Fruit fly (Drosophila melanogaster) whole organism, embryonic: ENCODE results near the gene HDAC4.

Experiments used
- Abd-B ChIP-seq: fragments of 200-800 bp; sonication (Bioruptor generic); optimal IDR thresholded peaks from 2 replicates; lab custom pipeline; 2018; ENCODE audit warnings: missing biosample characterization, mild to moderate bottlenecking, missing genetic modification characterization, moderate library complexity
- Antp ChIP-seq: fragments of 200-800 bp; sonication (Bioruptor generic); optimal IDR thresholded peaks from 3 replicates; lab custom pipeline; 2016; ENCODE audit warnings: missing biosample characterization, missing genetic modification characterization
- CG1024 ChIP-seq: fragments of 200-800 bp; sonication (Bioruptor generic); IDR thresholded peaks from 2 replicates; pipeline ENCODE4 v1.3.6; 2022; ENCODE audit warnings: missing biosample characterization, missing genetic modification characterization
- CG10979 ChIP-seq: fragments of 200-800 bp; sonication (Bioruptor generic); optimal IDR thresholded peaks from 2 replicates; lab custom pipeline; 2018; ENCODE audit warnings: missing biosample characterization, mild to moderate bottlenecking, missing genetic modification characterization, moderate library complexity
- CG13894 ChIP-seq: fragments of 200-800 bp; sonication (Bioruptor generic); optimal IDR thresholded peaks from 3 replicates; lab custom pipeline; 2018; ENCODE audit warnings: missing biosample characterization, mild to moderate bottlenecking, missing genetic modification characterization, moderate library complexity
- CG14667 ChIP-seq: fragments of 200-800 bp; sonication (Bioruptor generic); IDR thresholded peaks from 2 replicates; pipeline ENCODE4 v1.3.6; 2022; ENCODE audit warnings: missing biosample characterization, missing genetic modification characterization
- CG1529 ChIP-seq: fragments of 200-800 bp; sonication (Bioruptor generic); optimal IDR thresholded peaks from 3 replicates; lab custom pipeline; 2018; ENCODE audit warnings: missing biosample characterization, missing genetic modification characterization
- CG15696 ChIP-seq: fragments of 200-800 bp; sonication (Bioruptor generic); optimal IDR thresholded peaks from 2 replicates; lab custom pipeline; 2019; ENCODE audit warnings: missing biosample characterization, mild to moderate bottlenecking, missing genetic modification characterization, moderate library complexity
- CG17328 ChIP-seq: fragments of 200-800 bp; sonication (Bioruptor generic); IDR thresholded peaks from 2 replicates; pipeline ENCODE4 v1.3.6; 2022; ENCODE audit warnings: missing biosample characterization, missing genetic modification characterization
- CG18619 ChIP-seq: fragments of 200-800 bp; sonication (Bioruptor generic); optimal IDR thresholded peaks from 3 replicates; lab custom pipeline; 2017; ENCODE audit warnings: missing biosample characterization, mild to moderate bottlenecking, missing genetic modification characterization
- CG2889 ChIP-seq: fragments of 200-800 bp; sonication (Bioruptor generic); IDR thresholded peaks from 3 replicates; pipeline ENCODE4 v1.3.6; 2022; ENCODE audit warnings: missing biosample characterization, missing genetic modification characterization
- CG34224 ChIP-seq: fragments of 200-800 bp; sonication (Bioruptor generic); IDR thresholded peaks from 3 replicates; pipeline ENCODE4 v1.3.6; 2022; ENCODE audit warnings: missing biosample characterization, missing genetic modification characterization; ENCODE audit not compliant: partially characterized antibody
- CG6689 ChIP-seq: fragments of 200-800 bp; sonication (Bioruptor generic); IDR thresholded peaks from 2 replicates; pipeline ENCODE4 v1.3.6; 2022; ENCODE audit warnings: missing biosample characterization, missing genetic modification characterization
- CG8478 ChIP-seq: fragments of >200 bp; optimal IDR thresholded peaks from 2 replicates; lab custom pipeline; 2018
- CG9215 ChIP-seq: fragments of 200-800 bp; sonication (Bioruptor generic); IDR thresholded peaks from 2 replicates; pipeline ENCODE4 v1.3.6; 2022; ENCODE audit warnings: missing biosample characterization, missing genetic modification characterization
- CTCF ChIP-seq: fragments of 200-800 bp; sonication (Bioruptor generic); optimal IDR thresholded peaks from 2 replicates; lab custom pipeline; 2017; ENCODE audit warnings: missing biosample characterization, mild to moderate bottlenecking, missing genetic modification characterization, moderate library complexity
- CoRest ChIP-seq: fragments of 200-800 bp; sonication (Bioruptor generic); optimal IDR thresholded peaks from 3 replicates; lab custom pipeline; 2018; ENCODE audit warnings: missing biosample characterization, mild to moderate bottlenecking, missing genetic modification characterization, moderate library complexity
- Drgx ChIP-seq: fragments of 200-800 bp; sonication (Bioruptor generic); IDR thresholded peaks from 2 replicates; pipeline ENCODE4 v1.3.6; 2022; ENCODE audit warnings: missing biosample characterization, missing genetic modification characterization
- HLH3B ChIP-seq: fragments of 200-800 bp; sonication (Bioruptor generic); IDR thresholded peaks from 2 replicates; pipeline ENCODE4 v1.3.6; 2022; ENCODE audit warnings: missing biosample characterization, missing genetic modification characterization
- HLH54F ChIP-seq: fragments of 200-800 bp; sonication (Bioruptor generic); optimal IDR thresholded peaks from 3 replicates; lab custom pipeline; 2016; ENCODE audit warnings: missing biosample characterization, missing genetic modification characterization
- Hmx ChIP-seq: fragments of 200-800 bp; sonication (Bioruptor generic); optimal IDR thresholded peaks from 2 replicates; lab custom pipeline; 2016; ENCODE audit warnings: missing biosample characterization, missing genetic modification characterization
- MBD-R2 ChIP-seq: fragments of 200-800 bp; sonication (Bioruptor generic); IDR thresholded peaks from 2 replicates; pipeline ENCODE4 v1.3.6; 2022; ENCODE audit warnings: missing biosample characterization, missing genetic modification characterization
- Max ChIP-seq: fragments of 200-800 bp; sonication (Bioruptor generic); optimal IDR thresholded peaks from 2 replicates; lab custom pipeline; 2016; ENCODE audit warnings: missing biosample characterization, mild to moderate bottlenecking, missing genetic modification characterization
- Mrtf ChIP-seq: fragments of 200-800 bp; sonication (Bioruptor generic); IDR thresholded peaks from 3 replicates; pipeline ENCODE4 v1.3.6; 2022; ENCODE audit warnings: missing biosample characterization, missing genetic modification characterization
- Oaz ChIP-seq: fragments of 200-800 bp; sonication (Bioruptor generic); IDR thresholded peaks from 2 replicates; pipeline ENCODE4 v1.3.6; 2022; ENCODE audit warnings: missing biosample characterization, missing genetic modification characterization
- Spps ChIP-seq: fragments of 200-800 bp; sonication (Bioruptor generic); optimal IDR thresholded peaks from 2 replicates; lab custom pipeline; 2018; ENCODE audit warnings: missing biosample characterization, mild to moderate bottlenecking, missing genetic modification characterization
- ab ChIP-seq: fragments of 200-800 bp; sonication (Bioruptor generic); optimal IDR thresholded peaks from 2 replicates; lab custom pipeline; 2016; ENCODE audit warnings: missing biosample characterization, missing genetic modification characterization
- amos ChIP-seq: fragments of 200-800 bp; sonication (Bioruptor generic); IDR thresholded peaks from 2 replicates; pipeline ENCODE4 v1.3.6; 2022; ENCODE audit warnings: missing biosample characterization, missing genetic modification characterization; ENCODE audit not compliant: partially characterized antibody
- ap ChIP-seq: fragments of 200-800 bp; sonication (Bioruptor generic); IDR thresholded peaks from 2 replicates; pipeline ENCODE4 v1.3.6; 2022; ENCODE audit warnings: missing biosample characterization, missing genetic modification characterization
- bowl ChIP-seq: fragments of 200-800 bp; sonication (Bioruptor generic); IDR thresholded peaks from 2 replicates; pipeline ENCODE4 v1.3.6; 2022; ENCODE audit warnings: missing biosample characterization, missing genetic modification characterization
- chm ChIP-seq: fragments of 200-800 bp; sonication (Bioruptor generic); IDR thresholded peaks from 2 replicates; pipeline ENCODE4 v1.3.6; 2022; ENCODE audit warnings: missing biosample characterization, missing genetic modification characterization
- crp ChIP-seq, 2 experiments: fragments of 200-800 bp; sonication (Bioruptor generic); optimal IDR thresholded peaks; 2 replicates in 1 of 2; 3 replicates in 1 of 2; lab custom pipeline; 2017; ENCODE audit warnings: missing biosample characterization in 2 of 2, missing genetic modification characterization in 2 of 2, mild to moderate bottlenecking in 1 of 2, moderate library complexity in 1 of 2
- esg ChIP-seq: fragments of 200-800 bp; sonication (Bioruptor generic); conservative IDR thresholded peaks from 2 replicates; pipeline ENCODE4 v1.3.6; 2022; ENCODE audit warnings: missing biosample characterization, missing genetic modification characterization
- fd102C ChIP-seq: fragments of 200-800 bp; sonication (Bioruptor generic); optimal IDR thresholded peaks from 2 replicates; lab custom pipeline; 2018; ENCODE audit warnings: missing biosample characterization, mild to moderate bottlenecking, missing genetic modification characterization, moderate library complexity
- fru ChIP-seq: fragments of >200 bp; optimal IDR thresholded peaks from 2 replicates; lab custom pipeline; 2017
- gem ChIP-seq: fragments of 200-800 bp; sonication (Bioruptor generic); optimal IDR thresholded peaks from 2 replicates; lab custom pipeline; 2019; ENCODE audit warnings: missing biosample characterization, mild to moderate bottlenecking, missing genetic modification characterization, moderate library complexity
- kay ChIP-seq: fragments of 200-800 bp; sonication (Bioruptor generic); optimal IDR thresholded peaks from 2 replicates; lab custom pipeline; 2016; ENCODE audit warnings: missing biosample characterization, missing genetic modification characterization
- ken ChIP-seq: fragments of 200-800 bp; sonication (Bioruptor generic); IDR thresholded peaks from 3 replicates; pipeline ENCODE4 v1.3.6; 2022; ENCODE audit warnings: missing biosample characterization, missing genetic modification characterization
- nom ChIP-seq: fragments of 200-800 bp; sonication (Bioruptor generic); optimal IDR thresholded peaks from 2 replicates; lab custom pipeline; 2017; ENCODE audit warnings: missing biosample characterization, missing genetic modification characterization, mild to moderate bottlenecking, moderate library complexity, missing genetic modification reagents
- otp ChIP-seq: fragments of 200-800 bp; sonication (Bioruptor generic); IDR thresholded peaks from 3 replicates; pipeline ENCODE4, ENCODE4 v1.3.6; 2022; ENCODE audit warnings: missing biosample characterization, missing genetic modification characterization
- rib ChIP-seq: fragments of 200-800 bp; sonication (Bioruptor generic); IDR thresholded peaks from 2 replicates; pipeline ENCODE4 v1.3.6; 2022; ENCODE audit warnings: missing biosample characterization, missing genetic modification characterization
- scrt ChIP-seq: fragments of 200-800 bp; sonication (Bioruptor generic); optimal IDR thresholded peaks from 2 replicates; lab custom pipeline; 2018; ENCODE audit warnings: missing biosample characterization, mild to moderate bottlenecking, missing genetic modification characterization, moderate library complexity
- sens-2 ChIP-seq: fragments of 200-800 bp; sonication (Bioruptor generic); IDR thresholded peaks from 2 replicates; pipeline ENCODE4 v1.3.6; 2022; ENCODE audit warnings: missing biosample characterization, missing genetic modification characterization
- sima ChIP-seq: fragments of 200-800 bp; sonication (Bioruptor generic); optimal IDR thresholded peaks from 2 replicates; lab custom pipeline; 2016; ENCODE audit warnings: missing biosample characterization, missing genetic modification characterization
- slou ChIP-seq: fragments of 200-800 bp; sonication (Bioruptor generic); optimal IDR thresholded peaks from 3 replicates; lab custom pipeline; 2016; ENCODE audit warnings: missing biosample characterization, missing genetic modification characterization
- sob ChIP-seq: fragments of 200-800 bp; sonication (Bioruptor generic); IDR thresholded peaks from 2 replicates; pipeline ENCODE4 v1.3.6; 2022; ENCODE audit warnings: missing biosample characterization, missing genetic modification characterization
- twi ChIP-seq: fragments of 200-800 bp; optimal IDR thresholded peaks from 2 replicates; lab custom pipeline; 2019; ENCODE audit warnings: missing biosample characterization, mild to moderate bottlenecking, missing genetic modification characterization, moderate library complexity
- tx ChIP-seq: fragments of 200-800 bp; sonication (Bioruptor generic); optimal IDR thresholded peaks from 2 replicates; lab custom pipeline; 2016; ENCODE audit warnings: missing biosample characterization, missing genetic modification characterization
- vnd ChIP-seq: fragments of 200-800 bp; sonication (Bioruptor generic); IDR thresholded peaks from 3 replicates; pipeline ENCODE4 v1.3.6; 2022; ENCODE audit warnings: missing biosample characterization, missing genetic modification characterization; ENCODE audit not compliant: partially characterized antibody
- zfh1 ChIP-seq: fragments of 200-800 bp; sonication (Bioruptor generic); IDR thresholded peaks from 3 replicates; pipeline ENCODE4 v1.3.6; 2022; ENCODE audit warnings: missing biosample characterization, missing genetic modification characterization
- zfh2 ChIP-seq: fragments of 200-800 bp; sonication (Bioruptor generic); optimal IDR thresholded peaks from 2 replicates; lab custom pipeline; 2016; ENCODE audit warnings: missing biosample characterization, missing genetic modification characterization

HDAC4 gene

DNA sequence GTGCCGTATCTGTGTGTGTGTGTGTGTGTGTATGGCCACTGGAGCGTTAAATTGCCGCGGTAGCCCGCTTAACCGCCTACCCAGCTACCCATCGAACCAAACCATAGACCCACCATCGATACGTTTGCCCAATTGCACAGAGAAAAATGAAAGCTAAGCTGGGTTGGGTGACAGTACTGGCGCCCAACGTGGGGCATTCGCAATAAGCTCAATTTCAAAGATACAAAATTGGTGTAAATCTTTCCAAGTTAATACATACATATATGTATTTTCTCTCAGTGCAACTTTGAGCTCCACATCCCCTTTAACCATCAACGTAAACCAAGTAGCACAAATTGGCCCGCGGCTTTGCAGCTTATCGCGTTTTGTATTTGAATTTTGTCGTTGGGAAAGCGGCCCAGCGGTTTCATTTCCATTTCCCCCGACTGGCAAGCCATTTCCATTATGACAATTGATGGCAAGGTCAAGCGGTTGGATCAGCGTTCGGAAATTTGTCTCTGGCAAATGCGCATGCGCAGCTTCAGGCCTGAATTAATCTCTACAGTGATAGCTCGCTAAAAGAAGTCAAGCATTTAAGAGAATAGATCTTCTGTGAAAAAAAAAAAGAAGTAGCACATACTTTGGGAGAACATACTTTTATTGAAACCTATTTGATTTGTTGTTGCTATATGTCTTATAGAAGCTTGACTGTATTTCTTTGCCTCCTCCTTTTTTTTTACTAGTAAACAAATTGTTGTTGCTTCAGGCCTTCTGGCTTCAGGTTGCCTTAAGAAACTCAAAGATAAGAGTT is 52.8 kb downstream of the HDAC4 start (continued):
- peak; percentile 80 for TF ChIP-seq chm (GFP tag; lab: Robert Waterston, UW)
- no peak for TF ChIP-seq amos (GFP tag; lab: Robert Waterston, UW)
- TF ChIP-seq CG8478 (lab: Kevin White, UChicago) = no peak
- TF ChIP-seq scrt (GFP tag; lab: Kevin White, UChicago) = peak; percentile 51
- no peak for TF ChIP-seq vnd (GFP tag; lab: Robert Waterston, UW)
- TF ChIP-seq twi (tag; lab: Kevin White, UChicago) = peak; percentile 39
- peak; percentile 51 for TF ChIP-seq HLH54F
- TF ChIP-seq Spps (tag; lab: Kevin White, UChicago) = no peak
- TF ChIP-seq zfh1 (GFP tag; lab: Robert Waterston, UW) = peak; percentile 86
- TF ChIP-seq CG15696 (tag; lab: Kevin White, UChicago) = no peak
- TF ChIP-seq ap = peak; percentile 84
- TF ChIP-seq CG18619 (GFP tag; lab: Kevin White, UChicago) = peak; percentile 61
- TF ChIP-seq Antp (GFP tag; lab: Kevin White, UChicago) = peak; percentile 76
- TF ChIP-seq CG1529 (GFP tag; lab: Kevin White, UChicago) = peak; percentile 53
- TF ChIP-seq MBD-R2 (GFP tag; lab: Robert Waterston, UW) = peak; percentile 41; the same call in 1 of the 2 replicates
- peak; percentile 80 for TF ChIP-seq CG17328 (GFP tag; lab: Robert Waterston, UW)
- peak; percentile 22 for TF ChIP-seq CG13894 (tag; lab: Kevin White, UChicago)
- TF ChIP-seq Max (GFP tag; lab: Kevin White, UChicago) = peak; percentile 37
- TF ChIP-seq nom (GFP tag; lab: Kevin White, UChicago) = no peak
- peak; percentile 66 for TF ChIP-seq CoRest (tag; lab: Kevin White, UChicago)
- peak in 1 of 2 experiments; percentile 24 for TF ChIP-seq crp (GFP tag; optimal IDR thresholded peaks at IDR 0.05; lab: Kevin White, UChicago)
- no peak for TF ChIP-seq sima (GFP tag; lab: Kevin White, UChicago)
- TF ChIP-seq Oaz (GFP tag; lab: Robert Waterston, UW) = peak; percentile 63
- TF ChIP-seq sob (GFP tag; lab: Robert Waterston, UW) = peak; percentile 77
- peak; percentile 50; the same call in 1 of the 2 replicates for TF ChIP-seq CG9215 (GFP tag; lab: Robert Waterston, UW)
- peak; percentile 64 for TF ChIP-seq Abd-B (GFP tag; lab: Kevin White, UChicago)
- TF ChIP-seq fd102C = no peak
- peak; percentile 79 for TF ChIP-seq Mrtf (GFP tag; lab: Robert Waterston, UW)
- peak; percentile 77 for TF ChIP-seq esg (GFP tag; lab: Robert Waterston, UW)
- no peak for TF ChIP-seq rib (GFP tag; lab: Robert Waterston, UW)
- peak; percentile 82 for TF ChIP-seq bowl (GFP tag; lab: Robert Waterston, UW)
- peak; percentile 43 for TF ChIP-seq tx (GFP tag; lab: Kevin White, UChicago)
- peak; percentile 68 for TF ChIP-seq CG6689 (GFP tag; lab: Robert Waterston, UW)
- TF ChIP-seq gem (tag; lab: Kevin White, UChicago) = peak; percentile 78
- TF ChIP-seq sens-2 (GFP tag; lab: Robert Waterston, UW) = peak; percentile 68
- peak; percentile 36 for TF ChIP-seq zfh2 (GFP tag; lab: Kevin White, UChicago)
- TF ChIP-seq CTCF (GFP tag; lab: Kevin White, UChicago) = no peak
- peak; percentile 86 for TF ChIP-seq HLH3B (GFP tag; lab: Robert Waterston, UW)
- TF ChIP-seq CG10979 = peak; percentile 70
- TF ChIP-seq slou (GFP tag; lab: Kevin White, UChicago) = no peak
- no peak for TF ChIP-seq CG34224 (GFP tag; lab: Robert Waterston, UW)
- peak; percentile 77 for TF ChIP-seq otp (GFP tag; lab: Robert Waterston, UW)
- TF ChIP-seq ken (GFP tag; lab: Robert Waterston, UW) = peak; percentile 82
- peak; percentile 8 for TF ChIP-seq kay (GFP tag; lab: Kevin White, UChicago)
- peak; percentile 66 for TF ChIP-seq ab
- TF ChIP-seq CG14667 (GFP tag; lab: Robert Waterston, UW) = peak; percentile 76
- TF ChIP-seq Drgx = peak; percentile 49
- TF ChIP-seq Hmx (GFP tag; lab: Kevin White, UChicago) = no peak
- peak; percentile 68; the same call in 2 of the 3 replicates for TF ChIP-seq CG2889
- TF ChIP-seq CG1024 (GFP tag; lab: Robert Waterston, UW) = peak; percentile 71; the same call in 1 of the 2 replicates
- no peak for TF ChIP-seq fru (lab: Kevin White, UChicago)
